Fruit fly (Drosophila melanogaster): Measurements from ENCODE around the gene Sgs8.
A peak's percentile ranks its signal among the peaks of the same experiment; 100 is the strongest.

Gene Sgs8

DNA sequence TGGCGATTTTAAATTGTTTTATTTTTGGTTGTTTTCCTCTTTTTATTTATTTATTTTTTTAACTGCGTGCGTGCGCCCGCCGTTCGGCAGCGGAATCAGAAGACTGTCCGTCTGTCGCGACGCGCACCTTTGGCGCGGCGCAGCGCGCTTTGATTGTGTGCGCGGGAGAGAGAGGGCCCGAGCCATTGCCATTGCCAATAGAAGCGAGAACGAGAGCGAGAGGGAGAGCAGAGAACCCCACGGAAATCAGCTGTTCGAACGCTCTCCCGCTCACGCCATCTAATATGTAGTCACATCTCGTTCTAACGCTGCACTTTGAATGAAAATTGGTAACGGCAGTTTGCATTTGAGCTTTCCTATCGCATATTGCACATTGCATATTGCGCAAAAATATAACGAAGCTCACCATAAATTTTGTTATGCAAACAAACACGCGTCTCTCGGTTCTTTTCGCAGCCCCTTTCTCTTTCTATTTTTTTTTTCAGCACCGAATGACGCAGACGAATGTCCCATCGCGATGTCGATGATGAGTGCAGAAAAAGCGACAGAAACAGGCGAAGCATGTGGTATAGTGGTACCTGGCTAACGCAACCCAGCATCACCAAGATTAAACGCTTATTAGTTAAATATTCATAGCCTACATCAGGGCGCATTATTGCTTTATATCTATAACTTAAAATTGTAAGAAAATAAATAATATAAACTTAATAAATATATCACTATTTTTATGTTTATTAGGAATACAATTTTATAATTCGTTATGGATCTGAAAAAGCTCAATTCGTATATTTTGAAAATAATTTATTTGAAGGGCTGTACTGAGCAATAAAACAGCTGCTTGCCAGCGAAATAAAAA lies 25.4 kb upstream of the Sgs8 start (continued):
- TF ChIP-seq eve (GFP tag; optimal IDR thresholded peaks at IDR 0.05) (no peak), psq (GFP tag; optimal IDR thresholded peaks at IDR 0.05) (no peak), da (GFP tag; optimal IDR thresholded peaks at IDR 0.05) (no peak), jing (GFP tag; optimal IDR thresholded peaks at IDR 0.05) (no peak), aop (GFP tag; IDR thresholded peaks at IDR 0.05) (no peak), sr (GFP tag; IDR thresholded peaks at IDR 0.05) (peak; percentile 38; the same call in 1 of the 3 replicates), CG18619 (GFP tag; optimal IDR thresholded peaks at IDR 0.05) (no peak), CG8765 (GFP tag; IDR thresholded peaks at IDR 0.05) (no peak), Ssrp (tag; optimal IDR thresholded peaks at IDR 0.05) (no peak), Meics (GFP tag; optimal IDR thresholded peaks at IDR 0.05) (no peak), nerfin-1 (tag; optimal IDR thresholded peaks at IDR 0.05) (no peak), CG13296 (GFP tag; optimal IDR thresholded peaks at IDR 0.05) (no peak), CG11695 (GFP tag; IDR thresholded peaks at IDR 0.05) (peak; percentile 85), Doc3 (GFP tag; IDR thresholded peaks at IDR 0.05; ENCODE audit: partially characterized antibody) (0 out of 3 replicates have a peak, but pooled peaks have one; percentile 9), pfk (GFP tag; optimal IDR thresholded peaks at IDR 0.05) (no peak), nom (GFP tag; optimal IDR thresholded peaks at IDR 0.05) (no peak), HLH3B (GFP tag; IDR thresholded peaks at IDR 0.05) (no peak), emc (GFP tag; optimal IDR thresholded peaks at IDR 0.05) (no peak), CG33557 (GFP tag; optimal IDR thresholded peaks at IDR 0.05) (no peak), shn (GFP tag; optimal IDR thresholded peaks at IDR 0.05) (no peak), ems (GFP tag; optimal IDR thresholded peaks at IDR 0.05) (no peak), Eip74EF (GFP tag; optimal IDR thresholded peaks at IDR 0.05) (no peak), Ravus (GFP tag; IDR thresholded peaks at IDR 0.05) (no peak), mam (GFP tag; optimal IDR thresholded peaks at IDR 0.05) (no peak), gem (tag; optimal IDR thresholded peaks at IDR 0.05) (peak; percentile 61), CG8944 (GFP tag; optimal IDR thresholded peaks at IDR 0.05) (no peak), CG34224 (GFP tag; IDR thresholded peaks at IDR 0.05; ENCODE audit: partially characterized antibody) (peak; percentile 54; the same call in 2 of the 3 replicates), btn (GFP tag; optimal IDR thresholded peaks at IDR 0.05) (no peak), zfh2 (GFP tag; optimal IDR thresholded peaks at IDR 0.05) (no peak), chif (GFP tag; optimal IDR thresholded peaks at IDR 0.05) (no peak), az2 (GFP tag; optimal IDR thresholded peaks at IDR 0.05) (peak; percentile 21), CG32532 (GFP tag; IDR thresholded peaks at IDR 0.05) (peak; percentile 39), bigmax (GFP tag; optimal IDR thresholded peaks at IDR 0.05) (no peak), CG17568 (GFP tag; optimal IDR thresholded peaks at IDR 0.05) (no peak), abd-A (tag; optimal IDR thresholded peaks at IDR 0.05) (no peak), jumu (GFP tag; optimal IDR thresholded peaks at IDR 0.05) (no peak), CG7271 (tag; optimal IDR thresholded peaks at IDR 0.05) (no peak), CG12219 (GFP tag; optimal IDR thresholded peaks at IDR 0.05) (no peak), Hmr (GFP tag; optimal IDR thresholded peaks at IDR 0.05) (no peak), crol (GFP tag; IDR thresholded peaks at IDR 0.05) (0 out of 2 replicates have a peak, but pooled peaks have one; percentile 11), luna (GFP tag; optimal IDR thresholded peaks at IDR 0.05) (no peak), CG18262 (tag; optimal IDR thresholded peaks at IDR 0.05) (no peak), CG4820 (GFP tag; optimal IDR thresholded peaks at IDR 0.05) (no peak), CG8478 (optimal IDR thresholded peaks at IDR 0.05) (no peak)
